Fruit fly (Drosophila melanogaster) whole organism, embryonic: ENCODE data around the gene Spn38F.

Experiments used
- CG10565 ChIP-seq: fragments of 200-800 bp; sonication (Bioruptor generic); optimal IDR thresholded peaks from 3 replicates; lab custom pipeline; 2016; ENCODE audit warnings: missing biosample characterization, mild to moderate bottlenecking, missing genetic modification characterization
- CG11247 ChIP-seq: fragments of 200-800 bp; sonication (Bioruptor generic); IDR thresholded peaks from 2 replicates; pipeline ENCODE4 v1.3.6; 2022; ENCODE audit warnings: missing biosample characterization, missing genetic modification characterization
- CG11456 ChIP-seq: fragments of 200-800 bp; sonication (Bioruptor generic); IDR thresholded peaks from 3 replicates; pipeline ENCODE4 v1.3.6; 2022; ENCODE audit warnings: missing biosample characterization, missing genetic modification characterization
- CG12155 ChIP-seq: fragments of 200-800 bp; sonication (Bioruptor generic); optimal IDR thresholded peaks from 3 replicates; lab custom pipeline; 2016; ENCODE audit warnings: missing biosample characterization, missing genetic modification characterization
- CG12659 ChIP-seq: fragments of 200-800 bp; sonication (Bioruptor generic); optimal IDR thresholded peaks from 3 replicates; lab custom pipeline; 2017; ENCODE audit warnings: mild to moderate bottlenecking, missing biosample characterization, missing genetic modification reagents, missing genetic modification characterization
- CG12744 ChIP-seq: fragments of 200-800 bp; sonication (Bioruptor generic); optimal IDR thresholded peaks from 2 replicates; lab custom pipeline; 2016; ENCODE audit warnings: missing biosample characterization, missing genetic modification characterization
- CG13424 ChIP-seq: fragments of 200-800 bp; sonication (Bioruptor generic); optimal IDR thresholded peaks from 2 replicates; lab custom pipeline; 2019; ENCODE audit warnings: missing biosample characterization, mild to moderate bottlenecking, missing genetic modification characterization, moderate library complexity
- CG14441 ChIP-seq: fragments of 200-800 bp; sonication (Bioruptor generic); IDR thresholded peaks from 2 replicates; pipeline ENCODE4 v1.3.6; 2022; ENCODE audit warnings: missing biosample characterization, missing genetic modification characterization
- CG14667 ChIP-seq: fragments of 200-800 bp; sonication (Bioruptor generic); IDR thresholded peaks from 2 replicates; pipeline ENCODE4 v1.3.6; 2022; ENCODE audit warnings: missing biosample characterization, missing genetic modification characterization
- CG14710 ChIP-seq: fragments of 200-800 bp; sonication (Bioruptor generic); optimal IDR thresholded peaks from 3 replicates; lab custom pipeline; 2019; ENCODE audit warnings: missing biosample characterization, mild to moderate bottlenecking, missing genetic modification characterization, moderate library complexity
- CG1529 ChIP-seq: fragments of 200-800 bp; sonication (Bioruptor generic); optimal IDR thresholded peaks from 3 replicates; lab custom pipeline; 2018; ENCODE audit warnings: missing biosample characterization, missing genetic modification characterization
- CG15479 ChIP-seq: fragments of 200-800 bp; sonication (Bioruptor generic); optimal IDR thresholded peaks from 3 replicates; lab custom pipeline; 2019; ENCODE audit warnings: missing biosample characterization, mild to moderate bottlenecking, missing genetic modification characterization, moderate library complexity
- CG15514 ChIP-seq: fragments of 200-800 bp; sonication (Bioruptor generic); optimal IDR thresholded peaks from 3 replicates; lab custom pipeline; 2017; ENCODE audit warnings: missing biosample characterization, missing genetic modification characterization, mild to moderate bottlenecking, moderate library complexity, missing genetic modification reagents
- CG17912 ChIP-seq: fragments of 200-800 bp; sonication (Bioruptor generic); optimal IDR thresholded peaks from 2 replicates; lab custom pipeline; 2018; ENCODE audit warnings: missing biosample characterization, mild to moderate bottlenecking, missing genetic modification characterization
- CG18599 ChIP-seq: fragments of 200-800 bp; sonication (Bioruptor generic); optimal IDR thresholded peaks from 3 replicates; lab custom pipeline; 2017; ENCODE audit warnings: missing biosample characterization, missing genetic modification characterization, mild to moderate bottlenecking, moderate library complexity, missing genetic modification reagents
- CG2116 ChIP-seq: fragments of 200-800 bp; sonication (Bioruptor generic); optimal IDR thresholded peaks from 3 replicates; lab custom pipeline; 2018; ENCODE audit warnings: missing biosample characterization, mild to moderate bottlenecking, missing genetic modification characterization
- CG30403 ChIP-seq: fragments of 200-800 bp; sonication (Bioruptor generic); optimal IDR thresholded peaks from 3 replicates; lab custom pipeline; 2016; ENCODE audit warnings: missing biosample characterization, missing genetic modification characterization
- CG3065 ChIP-seq: fragments of 200-800 bp; sonication (Bioruptor generic); optimal IDR thresholded peaks from 2 replicates; lab custom pipeline; 2016; ENCODE audit warnings: missing biosample characterization, missing genetic modification characterization
- CG31365 ChIP-seq: fragments of 200-800 bp; sonication (Bioruptor generic); optimal IDR thresholded peaks from 2 replicates; lab custom pipeline; 2018; ENCODE audit warnings: missing biosample characterization, mild to moderate bottlenecking, missing genetic modification characterization
- CG3847 ChIP-seq: fragments of 200-800 bp; sonication (Bioruptor generic); IDR thresholded peaks from 2 replicates; pipeline ENCODE4 v1.3.6; 2022; ENCODE audit warnings: missing biosample characterization, missing genetic modification characterization
- CG4360 ChIP-seq: fragments of 200-800 bp; sonication (Bioruptor generic); IDR thresholded peaks from 2 replicates; pipeline ENCODE4 v1.3.6; 2022; ENCODE audit warnings: missing biosample characterization, missing genetic modification characterization
- CG6683 ChIP-seq: fragments of 200-800 bp; sonication (Bioruptor generic); optimal IDR thresholded peaks from 2 replicates; lab custom pipeline; 2017; ENCODE audit warnings: missing biosample characterization, mild to moderate bottlenecking, missing genetic modification characterization, missing genetic modification reagents
- CG8089 ChIP-seq: fragments of 200-800 bp; sonication (Bioruptor generic); optimal IDR thresholded peaks from 3 replicates; lab custom pipeline; 2016; ENCODE audit warnings: missing biosample characterization, missing genetic modification characterization
- CG9797 ChIP-seq: fragments of 200-800 bp; sonication (Bioruptor generic); optimal IDR thresholded peaks from 3 replicates; lab custom pipeline; 2018; ENCODE audit warnings: missing biosample characterization, mild to moderate bottlenecking, missing genetic modification characterization
- Camta ChIP-seq: fragments of 200-800 bp; sonication (Bioruptor generic); optimal IDR thresholded peaks from 2 replicates; lab custom pipeline; 2016; ENCODE audit warnings: missing biosample characterization, missing genetic modification characterization
- Dref ChIP-seq: fragments of 200-800 bp; sonication (Bioruptor generic); IDR thresholded peaks from 2 replicates; pipeline ENCODE4 v1.3.6; 2022; ENCODE audit warnings: missing biosample characterization, missing genetic modification characterization
- E2f1 ChIP-seq: fragments of 200-800 bp; sonication (Bioruptor generic); IDR thresholded peaks from 2 replicates; pipeline ENCODE4 v1.3.6; 2022; ENCODE audit warnings: missing biosample characterization, missing genetic modification characterization
- Ets65A ChIP-seq: fragments of 200-800 bp; sonication (Bioruptor generic); peaks from one replicate; lab custom pipeline; 2016; ENCODE audit warnings: missing biosample characterization, missing genetic modification characterization
- GATAe ChIP-seq: fragments of 200-800 bp; sonication (Bioruptor generic); conservative IDR thresholded peaks from 2 replicates; pipeline ENCODE4 v1.3.6; 2022; ENCODE audit warnings: missing biosample characterization, missing genetic modification characterization
- Hmx ChIP-seq: fragments of 200-800 bp; sonication (Bioruptor generic); optimal IDR thresholded peaks from 2 replicates; lab custom pipeline; 2016; ENCODE audit warnings: missing biosample characterization, missing genetic modification characterization
- NfI ChIP-seq: fragments of 200-800 bp; sonication (Bioruptor generic); optimal IDR thresholded peaks from 3 replicates; lab custom pipeline; 2018; ENCODE audit warnings: missing biosample characterization, mild to moderate bottlenecking, missing genetic modification characterization, moderate library complexity
- PHDP ChIP-seq: fragments of 200-800 bp; sonication (Bioruptor generic); optimal IDR thresholded peaks from 3 replicates; lab custom pipeline; 2018; ENCODE audit warnings: missing biosample characterization, mild to moderate bottlenecking, missing genetic modification characterization, moderate library complexity
- Vsx1 ChIP-seq: fragments of 200-800 bp; sonication (Bioruptor generic); optimal IDR thresholded peaks from 2 replicates; lab custom pipeline; 2017; ENCODE audit warnings: missing biosample characterization, mild to moderate bottlenecking, missing genetic modification characterization, missing genetic modification reagents
- cg ChIP-seq: fragments of 200-800 bp; sonication (Bioruptor generic); optimal IDR thresholded peaks from 3 replicates; lab custom pipeline; 2019; ENCODE audit warnings: missing biosample characterization, mild to moderate bottlenecking, missing genetic modification characterization, moderate library complexity
- chm ChIP-seq: fragments of 200-800 bp; sonication (Bioruptor generic); IDR thresholded peaks from 2 replicates; pipeline ENCODE4 v1.3.6; 2022; ENCODE audit warnings: missing biosample characterization, missing genetic modification characterization
- croc ChIP-seq: fragments of 200-800 bp; sonication (Bioruptor generic); conservative IDR thresholded peaks from 3 replicates; pipeline ENCODE4 v1.3.6; 2022; ENCODE audit warnings: missing biosample characterization, missing genetic modification characterization
- en ChIP-seq: fragments of 200-800 bp; sonication (Bioruptor generic); optimal IDR thresholded peaks from 2 replicates; lab custom pipeline; 2016; ENCODE audit warnings: missing biosample characterization, missing genetic modification characterization
- esg ChIP-seq: fragments of 200-800 bp; sonication (Bioruptor generic); conservative IDR thresholded peaks from 2 replicates; pipeline ENCODE4 v1.3.6; 2022; ENCODE audit warnings: missing biosample characterization, missing genetic modification characterization
- eve ChIP-seq, 2 experiments: fragments of >200 bp; optimal IDR thresholded peaks; 2 replicates each; lab custom pipeline; 2017; ENCODE audit warnings: missing biosample characterization in 2 of 2, missing genetic modification characterization in 2 of 2
- gro ChIP-seq: fragments of 200-800 bp; sonication (Bioruptor generic); optimal IDR thresholded peaks from 2 replicates; lab custom pipeline; 2016; ENCODE audit warnings: missing biosample characterization, missing genetic modification characterization
- hth ChIP-seq: fragments of >200 bp; optimal IDR thresholded peaks from 2 replicates; lab custom pipeline; 2017; ENCODE audit warnings: inconsistent platforms
- jing ChIP-seq: fragments of 200-800 bp; sonication (Bioruptor generic); optimal IDR thresholded peaks from 2 replicates; lab custom pipeline; 2018; ENCODE audit warnings: missing biosample characterization, mild to moderate bottlenecking, missing genetic modification characterization
- knrl ChIP-seq: fragments of 200-800 bp; sonication (Bioruptor generic); IDR thresholded peaks from 3 replicates; pipeline ENCODE4 v1.3.6; 2022; ENCODE audit warnings: missing biosample characterization, missing genetic modification characterization; ENCODE audit not compliant: partially characterized antibody
- lola ChIP-seq, 3 experiments: fragments of >200 bp in 2 of 3; fragments of 200-800 bp in 1 of 3; sonication (Bioruptor generic) in 1 of 3; optimal IDR thresholded peaks; 2 replicates each; lab custom pipeline; 2017 to 2019; ENCODE audit warnings: missing biosample characterization in 3 of 3, missing genetic modification characterization in 3 of 3, mild to moderate bottlenecking in 1 of 3, moderate library complexity in 1 of 3
- nau ChIP-seq: fragments of 200-800 bp; sonication (Bioruptor generic); optimal IDR thresholded peaks from 3 replicates; lab custom pipeline; 2017; ENCODE audit warnings: missing biosample characterization, mild to moderate bottlenecking, missing genetic modification characterization, missing genetic modification reagents
- phol ChIP-seq: fragments of 200-800 bp; sonication (Bioruptor generic); optimal IDR thresholded peaks from 3 replicates; lab custom pipeline; 2018; ENCODE audit warnings: missing biosample characterization, mild to moderate bottlenecking, missing genetic modification characterization, moderate library complexity
- rib ChIP-seq: fragments of 200-800 bp; sonication (Bioruptor generic); IDR thresholded peaks from 2 replicates; pipeline ENCODE4 v1.3.6; 2022; ENCODE audit warnings: missing biosample characterization, missing genetic modification characterization
- sug ChIP-seq: fragments of 200-800 bp; optimal IDR thresholded peaks from 2 replicates; lab custom pipeline; 2019; ENCODE audit warnings: missing biosample characterization, mild to moderate bottlenecking, missing genetic modification characterization, moderate library complexity
- tll ChIP-seq, 2 experiments: fragments of 200-800 bp in 1 of 2; fragments of >200 bp in 1 of 2; sonication (Bioruptor generic) in 1 of 2; optimal IDR thresholded peaks; 2 replicates each; lab custom pipeline; 2017 to 2019; ENCODE audit warnings: missing biosample characterization in 2 of 2, missing genetic modification characterization in 2 of 2, mild to moderate bottlenecking in 1 of 2, moderate library complexity in 1 of 2
- zfh2 ChIP-seq: fragments of 200-800 bp; sonication (Bioruptor generic); optimal IDR thresholded peaks from 2 replicates; lab custom pipeline; 2016; ENCODE audit warnings: missing biosample characterization, missing genetic modification characterization

Gene Spn38F

dm6 chr2L:20883624-20884220 lies 45.9 kb upstream of the Spn38F start (continued):
- TF ChIP-seq esg (GFP tag; lab: Robert Waterston, UW) = no peak
- no peak for TF ChIP-seq eve (GFP tag; optimal IDR thresholded peaks at IDR 0.05; lab: Kevin White, UChicago)
- TF ChIP-seq CG30403 = no peak
- TF ChIP-seq CG4360 (GFP tag; lab: Robert Waterston, UW) = peak; percentile 15; the same call in 1 of the 2 replicates
- no peak for TF ChIP-seq CG31365 (tag; lab: Kevin White, UChicago)
- TF ChIP-seq CG11247 = no peak
- no peak for TF ChIP-seq gro (GFP tag; lab: Kevin White, UChicago)
- TF ChIP-seq zfh2 (GFP tag; lab: Kevin White, UChicago) = no peak
- no peak for TF ChIP-seq hth
- TF ChIP-seq knrl (GFP tag; lab: Robert Waterston, UW) = no peak
- no peak for TF ChIP-seq Dref (GFP tag; lab: Robert Waterston, UW)
- TF ChIP-seq CG15514 (GFP tag; lab: Kevin White, UChicago) = no peak
- TF ChIP-seq CG15479 (GFP tag; lab: Kevin White, UChicago) = no peak
- TF ChIP-seq CG12744 = no peak
- TF ChIP-seq tll (GFP tag; optimal IDR thresholded peaks at IDR 0.05; lab: Kevin White, UChicago) = no peak
- TF ChIP-seq chm (GFP tag; lab: Robert Waterston, UW) = no peak
- no peak for TF ChIP-seq CG14710
- no peak for TF ChIP-seq en (GFP tag; lab: Kevin White, UChicago)
- no peak for TF ChIP-seq CG3847 (GFP tag; lab: Robert Waterston, UW)
- 0 out of 2 replicates have a peak, but pooled peaks have one; percentile 7 for TF ChIP-seq E2f1 (GFP tag; lab: Robert Waterston, UW)
- no peak for TF ChIP-seq CG14441 (GFP tag; lab: Robert Waterston, UW)
- TF ChIP-seq sug (tag; lab: Kevin White, UChicago) = peak; percentile 94
- no peak for TF ChIP-seq CG3065 (GFP tag; lab: Kevin White, UChicago)
- no peak for TF ChIP-seq CG10565 (GFP tag; lab: Kevin White, UChicago)
- no peak for TF ChIP-seq CG1529
- no peak for TF ChIP-seq jing
- no peak for TF ChIP-seq Camta (GFP tag; lab: Kevin White, UChicago)
- no peak for TF ChIP-seq phol (tag; lab: Kevin White, UChicago)
- no peak for TF ChIP-seq CG6683 (GFP tag; lab: Kevin White, UChicago)
- no peak for TF ChIP-seq lola (GFP tag; optimal IDR thresholded peaks at IDR 0.05; lab: Kevin White, UChicago)
- TF ChIP-seq CG17912 = no peak
- TF ChIP-seq CG14667 (GFP tag; lab: Robert Waterston, UW) = no peak
- TF ChIP-seq PHDP (tag; lab: Kevin White, UChicago) = no peak
- no peak for TF ChIP-seq CG9797 (GFP tag; lab: Kevin White, UChicago)
- no peak for TF ChIP-seq CG12659 (GFP tag; lab: Kevin White, UChicago)
- peak; percentile 27 for TF ChIP-seq CG18599
- no peak for TF ChIP-seq nau (GFP tag; lab: Kevin White, UChicago)
- TF ChIP-seq CG8089 = no peak
- no peak for TF ChIP-seq NfI (GFP tag; lab: Kevin White, UChicago)
- TF ChIP-seq Vsx1 (GFP tag; lab: Kevin White, UChicago) = peak; percentile 40
- TF ChIP-seq Ets65A (GFP tag; lab: Kevin White, UChicago) = peak; percentile 41
- no peak for TF ChIP-seq CG2116 (GFP tag; lab: Kevin White, UChicago)
- no peak for TF ChIP-seq cg (GFP tag; lab: Kevin White, UChicago)
- peak; percentile 68 for TF ChIP-seq GATAe
- no peak for TF ChIP-seq CG11456 (GFP tag; lab: Robert Waterston, UW)
- no peak for TF ChIP-seq rib
- TF ChIP-seq CG12155 = no peak
- TF ChIP-seq CG13424 = no peak
- TF ChIP-seq Hmx (GFP tag; lab: Kevin White, UChicago) = no peak
- no peak for TF ChIP-seq croc (GFP tag; lab: Robert Waterston, UW)
